Worm (Caenorhabditis elegans) whole organism, L4 larva: ENCODE data around the gene srh-52.

Source experiments
- F10B5.3 ChIP-seq: sonication (generic microtip); optimal IDR thresholded peaks from 2 replicates; lab custom pipeline; 2016; ENCODE audit warnings: mild to moderate bottlenecking, missing genetic modification characterization, missing compliant biosample characterization
- F49E8.2 ChIP-seq: sonication (generic microtip); optimal IDR thresholded peaks from 2 replicates; lab custom pipeline; 2016; ENCODE audit warnings: missing compliant biosample characterization, mild to moderate bottlenecking, missing genetic modification characterization, borderline replicate concordance
- Y105C5A.15 ChIP-seq: fragments of 200-800 bp; sonication (Bioruptor generic); IDR thresholded peaks from 2 replicates; pipeline ENCODE4 v1.3.6; 2022; ENCODE audit warnings: missing genetic modification characterization, missing compliant biosample characterization
- Y75B8A.6 ChIP-seq: fragments of 200-800 bp; sonication (Bioruptor generic); IDR thresholded peaks from 2 replicates; pipeline ENCODE4 v1.3.6; 2022; ENCODE audit warnings: missing genetic modification reagents, missing genetic modification characterization, missing compliant biosample characterization
- ZK337.2 ChIP-seq: fragments of 200-800 bp; sonication (Bioruptor generic); IDR thresholded peaks from 2 replicates; pipeline ENCODE4 v1.3.6; 2022; ENCODE audit warnings: missing genetic modification reagents, missing genetic modification characterization, missing compliant biosample characterization
- attf-4 ChIP-seq: sonication (generic microtip); optimal IDR thresholded peaks from 3 replicates; lab custom pipeline; 2017; ENCODE audit warnings: missing biosample characterization, missing genetic modification characterization
- ceh-20 ChIP-seq: fragments of 200-800 bp; sonication (Bioruptor generic); IDR thresholded peaks from 2 replicates; pipeline ENCODE4 v1.3.6; 2022; ENCODE audit warnings: missing genetic modification reagents, missing genetic modification characterization, missing compliant biosample characterization
- ceh-82 ChIP-seq: sonication (generic microtip); optimal IDR thresholded peaks from 2 replicates; lab custom pipeline; 2017; ENCODE audit warnings: missing biosample characterization, missing genetic modification characterization
- daf-19 ChIP-seq: fragments of 200-800 bp; sonication (Bioruptor generic); conservative IDR thresholded peaks from 2 replicates; pipeline ENCODE4 v1.3.6; 2022; ENCODE audit warnings: missing genetic modification characterization, missing compliant biosample characterization
- daf-8 ChIP-seq: fragments of 200-800 bp; sonication (Bioruptor generic); IDR thresholded peaks from 2 replicates; pipeline ENCODE4 v1.3.6; 2022; ENCODE audit warnings: missing genetic modification characterization, missing compliant biosample characterization
- dmd-8 ChIP-seq: fragments of 200-800 bp; sonication (Bioruptor generic); IDR thresholded peaks from 2 replicates; pipeline ENCODE4 v1.3.6; 2022; ENCODE audit warnings: missing genetic modification characterization, missing compliant biosample characterization
- egl-27 ChIP-seq: sonication (generic microtip); optimal IDR thresholded peaks from 3 replicates; lab custom pipeline; 2017; ENCODE audit warnings: missing biosample characterization, missing genetic modification reagents, missing genetic modification characterization
- egl-43 ChIP-seq: fragments of 200-800 bp; sonication (Bioruptor generic); IDR thresholded peaks from 2 replicates; pipeline ENCODE4 v1.3.6; 2022; ENCODE audit warnings: missing genetic modification reagents, missing genetic modification characterization, missing compliant biosample characterization
- jun-1 ChIP-seq: fragments of 150-350 bp; optimal IDR thresholded peaks from 2 replicates; lab custom pipeline; 2014; ENCODE audit warnings: missing biosample characterization, missing genetic modification reagents, missing genetic modification characterization
- lin-1 ChIP-seq: fragments of 200-800 bp; sonication (Bioruptor generic); IDR thresholded peaks from 2 replicates; pipeline ENCODE4 v1.3.6; 2022; ENCODE audit warnings: missing genetic modification reagents, missing genetic modification characterization, missing compliant biosample characterization
- lin-13 ChIP-seq: fragments of 150-350 bp; optimal IDR thresholded peaks from 2 replicates; lab custom pipeline; 2014; ENCODE audit warnings: missing biosample characterization, missing genetic modification reagents, missing genetic modification characterization
- lin-39 ChIP-seq: fragments of 150-350 bp; optimal IDR thresholded peaks from 2 replicates; lab custom pipeline; 2014; ENCODE audit warnings: missing biosample characterization, missing genetic modification reagents, missing genetic modification characterization
- lir-3 ChIP-seq: sonication (generic microtip); optimal IDR thresholded peaks from 2 replicates; lab custom pipeline; 2016; ENCODE audit warnings: mild to moderate bottlenecking, missing genetic modification characterization, missing compliant biosample characterization
- mxl-2 ChIP-seq: fragments of 200-800 bp; sonication (Bioruptor generic); conservative IDR thresholded peaks from 2 replicates; pipeline ENCODE4 v1.3.6; 2022; ENCODE audit warnings: missing genetic modification reagents, missing genetic modification characterization, missing compliant biosample characterization
- nhr-10 ChIP-seq: fragments of 150-350 bp; optimal IDR thresholded peaks from 2 replicates; lab custom pipeline; 2014; ENCODE audit warnings: missing biosample characterization, missing genetic modification characterization
- nhr-41 ChIP-seq: fragments of 200-800 bp; sonication (Bioruptor generic); IDR thresholded peaks from 2 replicates; pipeline ENCODE4 v1.3.6; 2022; ENCODE audit warnings: missing genetic modification reagents, missing genetic modification characterization, missing compliant biosample characterization
- nhr-48 ChIP-seq: sonication (generic microtip); optimal IDR thresholded peaks from 2 replicates; lab custom pipeline; 2016; ENCODE audit warnings: mild to moderate bottlenecking, missing genetic modification characterization, missing compliant biosample characterization
- nhr-6 ChIP-seq: fragments of 150-350 bp; optimal IDR thresholded peaks from 2 replicates; lab custom pipeline; 2014; ENCODE audit warnings: missing biosample characterization, missing genetic modification characterization
- php-3 ChIP-seq: fragments of 200-800 bp; sonication (Bioruptor generic); IDR thresholded peaks from 2 replicates; pipeline ENCODE4 v1.3.6; 2022; ENCODE audit warnings: missing genetic modification reagents, missing genetic modification characterization, missing compliant biosample characterization
- pqm-1 ChIP-seq: sonication (generic microtip); optimal IDR thresholded peaks from 2 replicates; lab custom pipeline; 2017; ENCODE audit warnings: missing biosample characterization, missing genetic modification characterization
- sdz-12 ChIP-seq: fragments of 200-800 bp; sonication (Bioruptor generic); optimal IDR thresholded peaks from 2 replicates; lab custom pipeline; 2018; ENCODE audit warnings: mild to moderate bottlenecking, missing genetic modification characterization, missing compliant biosample characterization
- spr-1 ChIP-seq: sonication (generic microtip); optimal IDR thresholded peaks from 2 replicates; lab custom pipeline; 2016; ENCODE audit warnings: mild to moderate bottlenecking, missing genetic modification characterization, missing compliant biosample characterization
- spr-3 ChIP-seq: fragments of 200-800 bp; sonication (Bioruptor generic); optimal IDR thresholded peaks from 2 replicates; lab custom pipeline; 2018; ENCODE audit warnings: mild to moderate bottlenecking, missing genetic modification characterization, missing compliant biosample characterization
- unc-62 ChIP-seq, 3 experiments: fragments of 150-350 bp in 1 of 3; sonication (generic microtip); optimal IDR thresholded peaks in 2 of 3; peaks in 1 of 3; 1 replicate in 1 of 3; 2 replicates in 2 of 3; lab custom pipeline; 2014 to 2017; ENCODE audit warnings: missing biosample characterization in 3 of 3, missing genetic modification characterization in 3 of 3, missing genetic modification reagents in 3 of 3, missing genotype in 1 of 3
- zip-11 ChIP-seq: fragments of 200-800 bp; sonication (Bioruptor generic); IDR thresholded peaks from 2 replicates; pipeline ENCODE4 v1.3.6; 2022; ENCODE audit warnings: missing genetic modification characterization, missing compliant biosample characterization

Gene srh-52

DNA sequence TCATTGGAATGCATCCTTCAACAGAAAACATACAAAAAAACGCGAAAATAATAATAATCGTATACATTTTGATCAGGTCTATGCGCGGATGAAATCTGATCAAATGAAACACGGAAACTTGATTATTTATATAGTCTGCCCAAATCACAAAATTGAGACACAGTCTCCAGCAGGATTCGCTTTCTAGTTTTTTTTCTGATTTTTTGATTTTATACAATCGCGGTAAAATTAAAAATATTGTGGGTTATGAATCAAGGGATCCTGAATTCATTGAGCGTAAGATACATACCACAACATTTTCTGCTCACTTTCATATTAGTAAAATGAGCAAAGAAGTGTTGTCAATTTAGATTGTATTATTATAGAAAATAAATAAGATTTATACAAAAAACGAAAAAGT is 27.1 kb downstream of the srh-52 start, which contains the start of gene clec-230:
TSS of gene clec-230 (minus strand) at position 101 of the 400 bp plus-strand sequence.
- no peak for TF ChIP-seq lir-3 (tag; lab: Kevin White, UChicago)
- no peak for TF ChIP-seq sdz-12 (GFP tag; lab: Kevin White, UChicago)
- no peak for TF ChIP-seq daf-8
- no peak for TF ChIP-seq nhr-41
- TF ChIP-seq Y105C5A.15 (GFP tag; lab: Robert Waterston, UW) = no peak
- peak in 1 of 2 experiments; percentile 64 for TF ChIP-seq unc-62 (GFP tag; optimal IDR thresholded peaks at IDR 0.05 in 1 of 2; lab: Kevin White, UChicago)
- no peak for TF ChIP-seq unc-62 (tag; optimal IDR thresholded peaks at IDR 0.05; lab: Kevin White, UChicago)

DNA sequence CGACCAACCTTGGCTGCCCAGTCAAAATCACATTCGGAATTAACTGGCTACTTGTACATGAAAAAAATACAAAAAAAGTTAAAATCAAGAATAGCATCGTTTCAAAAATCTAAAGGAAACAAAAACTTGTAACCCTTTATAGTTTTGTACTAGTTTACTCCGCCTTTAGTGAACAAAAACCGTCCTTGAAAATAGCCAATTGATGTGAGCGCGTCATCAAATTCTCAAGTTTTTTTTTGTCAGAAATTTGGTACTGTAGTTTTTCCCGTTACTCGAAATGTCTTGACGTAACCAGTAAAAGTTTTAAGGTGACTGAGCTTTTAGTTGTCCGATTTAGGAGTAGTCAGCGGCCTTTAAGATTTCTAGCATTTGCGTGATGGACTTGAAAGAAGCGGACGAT is 28.8 kb downstream of the srh-52 start, which contains the start of gene C29F3.3:
TSS of gene C29F3.3 (minus strand) at position 101 of the 400 bp plus-strand sequence.
- no peak for TF ChIP-seq php-3 (GFP tag; lab: Robert Waterston, UW)

DNA sequence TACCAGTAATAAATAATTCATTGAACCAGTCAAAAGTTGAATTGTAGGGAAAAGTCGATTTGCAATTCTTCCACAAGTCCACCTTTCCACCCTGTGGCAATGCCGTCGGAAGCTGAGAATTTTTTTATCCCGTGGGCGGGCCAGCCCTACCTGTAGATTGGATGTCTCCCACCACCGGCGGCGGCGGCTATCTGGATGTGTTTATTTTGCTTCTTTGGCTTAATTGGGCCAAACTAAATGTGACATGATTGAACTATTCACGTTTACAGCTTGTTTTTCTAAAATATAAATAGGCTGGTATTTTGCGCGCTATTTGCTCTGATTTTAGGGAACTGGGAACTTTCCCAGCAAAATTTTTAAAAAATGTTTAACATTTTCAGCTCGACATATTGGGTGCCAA is 31.6 kb downstream of the srh-52 start, which contains the start of gene wrt-8:
TSS of gene wrt-8 (minus strand) at position 101 of the 400 bp plus-strand sequence.
- no peak for TF ChIP-seq lin-39 (tag; lab: Kevin White, UChicago)

DNA sequence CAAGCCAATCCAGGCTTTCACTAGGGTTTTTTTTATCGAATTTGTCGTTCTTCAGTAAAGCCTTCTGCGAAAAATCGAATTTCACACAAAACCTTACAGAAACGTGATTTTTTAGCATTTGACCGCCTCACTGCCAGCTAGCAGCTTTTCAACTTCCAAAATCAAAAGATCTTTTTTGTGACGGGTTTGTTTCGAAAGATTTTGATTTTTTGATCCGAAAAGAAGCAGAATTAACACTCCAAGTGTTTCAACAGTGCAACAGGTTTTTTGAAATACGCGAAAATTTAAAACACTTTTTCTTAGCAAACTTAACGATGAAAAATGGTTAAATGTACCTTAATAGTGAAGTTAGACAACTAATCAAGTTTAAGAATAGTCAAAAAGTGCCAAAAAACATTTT is 34.7 kb downstream of the srh-52 start, which contains the start of gene clec-229:
TSS of gene clec-229 (minus strand) at position 101 of the 400 bp plus-strand sequence.
- peak in 1 of 2 experiments; percentile 24 for TF ChIP-seq unc-62 (GFP tag; optimal IDR thresholded peaks at IDR 0.05 in 1 of 2; lab: Kevin White, UChicago)
- no peak for TF ChIP-seq unc-62 (tag; optimal IDR thresholded peaks at IDR 0.05; lab: Kevin White, UChicago)
- TF ChIP-seq egl-43 (GFP tag; lab: Robert Waterston, UW) = no peak

DNA sequence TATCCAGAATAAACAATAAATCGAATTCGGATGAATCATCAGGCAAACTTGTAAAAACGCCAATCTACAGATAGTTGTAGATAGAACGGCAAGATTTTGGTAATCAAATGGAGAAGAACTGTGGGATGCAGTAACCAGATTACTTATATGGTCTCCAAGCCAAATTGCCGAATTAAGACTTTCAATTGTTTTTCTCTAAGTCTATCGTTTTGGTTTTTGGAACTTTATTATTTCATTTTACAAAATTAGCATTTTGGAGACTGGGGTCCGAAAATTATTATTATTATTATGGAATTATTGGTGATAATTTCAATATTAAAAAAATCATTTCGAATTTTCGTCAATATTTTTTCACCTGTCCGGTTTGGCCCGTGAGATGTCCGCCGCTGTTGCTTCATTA is 36.8 kb downstream of the srh-52 start, which contains the start of gene clec-228:
TSS of gene clec-228 (minus strand) at position 101 of the 400 bp plus-strand sequence.
- TF ChIP-seq spr-3 (GFP tag; lab: Kevin White, UChicago) (no peak), Y75B8A.6 (GFP tag; lab: Robert Waterston, UW) (no peak), mxl-2 (GFP tag; lab: Robert Waterston, UW) (no peak), egl-27 (tag; lab: Kevin White, UChicago) (no peak), lin-1 (GFP tag; lab: Robert Waterston, UW) (no peak), lin-13 (no peak), attf-4 (tag; lab: Kevin White, UChicago) (no peak), spr-1 (no peak), zip-11 (GFP tag; lab: Robert Waterston, UW) (no peak), jun-1 (tag; lab: Kevin White, UChicago) (no peak), ZK337.2 (GFP tag; lab: Robert Waterston, UW) (no peak), nhr-10 (no peak), ceh-82 (tag; lab: Kevin White, UChicago) (no peak), ceh-20 (GFP tag; lab: Robert Waterston, UW) (no peak), nhr-48 (tag; lab: Kevin White, UChicago) (no peak), nhr-6 (tag; lab: Kevin White, UChicago) (no peak), daf-19 (GFP tag; lab: Robert Waterston, UW) (no peak), F49E8.2 (tag; lab: Kevin White, UChicago) (no peak), dmd-8 (no peak), pqm-1 (tag; lab: Kevin White, UChicago) (no peak)

DNA sequence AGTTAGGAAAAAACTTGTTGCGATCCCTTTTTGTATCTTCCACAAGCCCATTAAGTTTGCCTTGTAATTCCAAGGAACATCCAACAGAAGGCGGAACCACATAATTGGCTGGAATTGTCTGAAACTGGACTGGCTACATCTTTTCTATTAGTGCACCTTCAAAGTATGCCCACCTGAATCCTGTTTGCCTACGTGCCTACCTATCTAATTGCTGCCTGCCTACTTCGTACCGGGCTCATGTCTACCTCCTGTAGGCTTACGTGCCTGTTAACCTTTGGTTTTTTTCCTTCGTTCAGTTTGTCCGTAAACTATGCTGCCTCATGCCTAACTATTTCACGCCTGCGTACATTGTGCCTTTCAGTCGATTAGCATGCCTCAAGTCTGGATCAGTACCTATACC is 38.7 kb downstream of the srh-52 start, which contains the start of gene wrt-7:
TSS of gene wrt-7 (minus strand) at position 101 of the 400 bp plus-strand sequence.
- peak in 1 of 2 experiments; percentile 33 for TF ChIP-seq unc-62 (GFP tag; optimal IDR thresholded peaks at IDR 0.05 in 1 of 2; lab: Kevin White, UChicago)
- no peak for TF ChIP-seq unc-62 (tag; optimal IDR thresholded peaks at IDR 0.05; lab: Kevin White, UChicago)
- TF ChIP-seq F10B5.3 = no peak
